Worm (Caenorhabditis elegans): Measurements from ENCODE around the gene Y105C5B.17.

ce11 chrIV:16005472-16005871 lies 42.6 kb downstream of the Y105C5B.17 start:
- TF ChIP-seq mab-5 (tag; optimal IDR thresholded peaks at IDR 0.05) (no peak), M03D4.4 (tag; optimal IDR thresholded peaks at IDR 0.05) (no peak), nhr-237 (tag; optimal IDR thresholded peaks at IDR 0.05) (no peak), unc-39 (tag; optimal IDR thresholded peaks at IDR 0.05) (no peak), elt-3 (tag; optimal IDR thresholded peaks at IDR 0.05) (no peak), ztf-11 (tag; optimal IDR thresholded peaks at IDR 0.05) (no peak), unc-120 (tag; optimal IDR thresholded peaks at IDR 0.05; ENCODE audit: poor library complexity, severe bottlenecking) (no peak), mep-1 (tag; optimal IDR thresholded peaks at IDR 0.05) (no peak)
